Fruit fly (Drosophila melanogaster) whole organism, embryonic: ENCODE results near the gene sphe.

Experiments
- BEAF-32 ChIP-seq: fragments of 200-800 bp; sonication (Bioruptor generic); optimal IDR thresholded peaks from 3 replicates; lab custom pipeline; 2017; ENCODE audit warnings: missing biosample characterization, missing genetic modification characterization, mild to moderate bottlenecking, moderate library complexity, missing genetic modification reagents
- CG10274 ChIP-seq: fragments of 200-800 bp; sonication (Bioruptor generic); optimal IDR thresholded peaks from 3 replicates; lab custom pipeline; 2017; ENCODE audit warnings: missing biosample characterization, mild to moderate bottlenecking, missing genetic modification characterization
- CG10979 ChIP-seq: fragments of 200-800 bp; sonication (Bioruptor generic); optimal IDR thresholded peaks from 2 replicates; lab custom pipeline; 2018; ENCODE audit warnings: missing biosample characterization, mild to moderate bottlenecking, missing genetic modification characterization, moderate library complexity
- CG11696 ChIP-seq: fragments of 200-800 bp; sonication (Bioruptor generic); IDR thresholded peaks from 2 replicates; pipeline ENCODE4 v1.3.6; 2022; ENCODE audit warnings: missing biosample characterization, missing genetic modification characterization
- CG12155 ChIP-seq: fragments of 200-800 bp; sonication (Bioruptor generic); optimal IDR thresholded peaks from 3 replicates; lab custom pipeline; 2016; ENCODE audit warnings: missing biosample characterization, missing genetic modification characterization
- CG1233 ChIP-seq: fragments of 200-800 bp; sonication (Bioruptor generic); optimal IDR thresholded peaks from 4 replicates; lab custom pipeline; 2018; ENCODE audit warnings: missing biosample characterization, mild to moderate bottlenecking, missing genetic modification characterization
- CG12769 ChIP-seq: fragments of 200-800 bp; sonication (Bioruptor generic); optimal IDR thresholded peaks from 2 replicates; lab custom pipeline; 2019; ENCODE audit warnings: missing biosample characterization, mild to moderate bottlenecking, missing genetic modification characterization, moderate library complexity
- CG13123 ChIP-seq: fragments of 200-800 bp; sonication (Bioruptor generic); optimal IDR thresholded peaks from 2 replicates; lab custom pipeline; 2016; ENCODE audit warnings: missing biosample characterization, missing genetic modification characterization
- CG14965 ChIP-seq: fragments of 200-800 bp; sonication (Bioruptor generic); optimal IDR thresholded peaks from 2 replicates; lab custom pipeline; 2016; ENCODE audit warnings: missing biosample characterization, missing genetic modification characterization, borderline replicate concordance
- CG2889 ChIP-seq: fragments of 200-800 bp; sonication (Bioruptor generic); IDR thresholded peaks from 3 replicates; pipeline ENCODE4 v1.3.6; 2022; ENCODE audit warnings: missing biosample characterization, missing genetic modification characterization
- CG32532 ChIP-seq: fragments of 200-800 bp; sonication (Bioruptor generic); IDR thresholded peaks from 2 replicates; pipeline ENCODE4 v1.3.6; 2022; ENCODE audit warnings: missing biosample characterization, missing genetic modification characterization
- CG34376 ChIP-seq: fragments of 200-800 bp; sonication (Bioruptor generic); optimal IDR thresholded peaks from 2 replicates; lab custom pipeline; 2018; ENCODE audit warnings: missing biosample characterization, mild to moderate bottlenecking, missing genetic modification characterization
- CG4424 ChIP-seq: fragments of 200-800 bp; sonication (Bioruptor generic); optimal IDR thresholded peaks from 3 replicates; lab custom pipeline; 2016; ENCODE audit warnings: missing biosample characterization, missing genetic modification characterization
- CG4820 ChIP-seq: fragments of 200-800 bp; sonication (Bioruptor generic); optimal IDR thresholded peaks from 3 replicates; lab custom pipeline; 2016; ENCODE audit warnings: missing biosample characterization, missing genetic modification characterization
- ERR ChIP-seq: fragments of 200-800 bp; sonication (Bioruptor generic); optimal IDR thresholded peaks from 2 replicates; lab custom pipeline; 2016; ENCODE audit warnings: missing biosample characterization, missing genetic modification characterization
- GATAe ChIP-seq: fragments of 200-800 bp; sonication (Bioruptor generic); conservative IDR thresholded peaks from 2 replicates; pipeline ENCODE4 v1.3.6; 2022; ENCODE audit warnings: missing biosample characterization, missing genetic modification characterization
- HHEX ChIP-seq: fragments of 200-800 bp; sonication (Bioruptor generic); optimal IDR thresholded peaks from 3 replicates; lab custom pipeline; 2017; ENCODE audit warnings: missing biosample characterization, mild to moderate bottlenecking, missing genetic modification characterization, missing genetic modification reagents
- Myb ChIP-seq: fragments of 200-800 bp; sonication (Bioruptor generic); optimal IDR thresholded peaks from 2 replicates; lab custom pipeline; 2016; ENCODE audit warnings: missing biosample characterization, missing genetic modification characterization
- NC2α ChIP-seq: fragments of 200-800 bp; sonication (Bioruptor generic); optimal IDR thresholded peaks from 2 replicates; lab custom pipeline; 2016; ENCODE audit warnings: missing biosample characterization, missing genetic modification characterization
- NfI ChIP-seq: fragments of 200-800 bp; sonication (Bioruptor generic); optimal IDR thresholded peaks from 3 replicates; lab custom pipeline; 2018; ENCODE audit warnings: missing biosample characterization, mild to moderate bottlenecking, missing genetic modification characterization, moderate library complexity
- Oaz ChIP-seq: fragments of 200-800 bp; sonication (Bioruptor generic); IDR thresholded peaks from 2 replicates; pipeline ENCODE4 v1.3.6; 2022; ENCODE audit warnings: missing biosample characterization, missing genetic modification characterization
- Rx ChIP-seq: fragments of 200-800 bp; sonication (Bioruptor generic); IDR thresholded peaks from 2 replicates; pipeline ENCODE4 v1.3.6; 2022; ENCODE audit warnings: missing biosample characterization, missing genetic modification characterization
- Stat92E ChIP-seq, 3 experiments: fragments of >200 bp in 2 of 3; fragments of 200-800 bp in 1 of 3; sonication (Bioruptor generic) in 1 of 3; optimal IDR thresholded peaks; 2 replicates each; lab custom pipeline; 2017 to 2019; ENCODE audit warnings: missing biosample characterization in 3 of 3, missing genetic modification characterization in 3 of 3, mild to moderate bottlenecking in 1 of 3, moderate library complexity in 1 of 3
- Tbp ChIP-seq: fragments of >200 bp; optimal IDR thresholded peaks from 2 replicates; lab custom pipeline; 2018; ENCODE audit warnings: missing biosample characterization, missing genetic modification characterization
- ac ChIP-seq: fragments of 200-800 bp; sonication (Bioruptor generic); optimal IDR thresholded peaks from 3 replicates; lab custom pipeline; 2017; ENCODE audit warnings: missing biosample characterization, mild to moderate bottlenecking, missing genetic modification characterization
- ash1 ChIP-seq: fragments of 200-800 bp; sonication (Bioruptor generic); optimal IDR thresholded peaks from 2 replicates; lab custom pipeline; 2018; ENCODE audit warnings: missing biosample characterization, mild to moderate bottlenecking, missing genetic modification characterization
- croc ChIP-seq: fragments of 200-800 bp; sonication (Bioruptor generic); conservative IDR thresholded peaks from 3 replicates; pipeline ENCODE4 v1.3.6; 2022; ENCODE audit warnings: missing biosample characterization, missing genetic modification characterization
- dati ChIP-seq: fragments of 200-800 bp; sonication (Bioruptor generic); IDR thresholded peaks from 2 replicates; pipeline ENCODE4 v1.3.6; 2022; ENCODE audit warnings: missing biosample characterization, missing genetic modification characterization
- disco-r ChIP-seq: fragments of 200-800 bp; sonication (Bioruptor generic); optimal IDR thresholded peaks from 2 replicates; lab custom pipeline; 2016; ENCODE audit warnings: missing biosample characterization, missing genetic modification characterization
- exex ChIP-seq: fragments of 200-800 bp; sonication (Bioruptor generic); optimal IDR thresholded peaks from 4 replicates; lab custom pipeline; 2018; ENCODE audit warnings: missing biosample characterization, mild to moderate bottlenecking, missing genetic modification characterization, moderate library complexity
- eyg ChIP-seq: fragments of 200-800 bp; sonication (Bioruptor generic); optimal IDR thresholded peaks from 3 replicates; lab custom pipeline; 2016; ENCODE audit warnings: missing biosample characterization, missing genetic modification characterization
- fd64A ChIP-seq: fragments of 200-800 bp; sonication (Bioruptor generic); optimal IDR thresholded peaks from 3 replicates; lab custom pipeline; 2018; ENCODE audit warnings: missing biosample characterization, mild to moderate bottlenecking, missing genetic modification characterization
- fd96Cb ChIP-seq: fragments of 200-800 bp; sonication (Bioruptor generic); optimal IDR thresholded peaks from 2 replicates; lab custom pipeline; 2018; ENCODE audit warnings: missing biosample characterization, mild to moderate bottlenecking, missing genetic modification characterization, moderate library complexity
- gcm2 ChIP-seq: fragments of 200-800 bp; sonication (Bioruptor generic); optimal IDR thresholded peaks from 2 replicates; lab custom pipeline; 2016; ENCODE audit warnings: missing biosample characterization, missing genetic modification characterization
- grn ChIP-seq: fragments of 200-800 bp; sonication (Bioruptor generic); optimal IDR thresholded peaks from 3 replicates; lab custom pipeline; 2017; ENCODE audit warnings: missing biosample characterization, missing genetic modification characterization
- lbe ChIP-seq: fragments of 200-800 bp; sonication (Bioruptor generic); optimal IDR thresholded peaks from 2 replicates; lab custom pipeline; 2016; ENCODE audit warnings: missing biosample characterization, mild to moderate bottlenecking, missing genetic modification characterization
- maf-S ChIP-seq: fragments of 200-800 bp; sonication (Bioruptor generic); optimal IDR thresholded peaks from 2 replicates; lab custom pipeline; 2016; ENCODE audit warnings: missing biosample characterization, missing genetic modification characterization
- peb ChIP-seq: fragments of 200-800 bp; sonication (Bioruptor generic); IDR thresholded peaks from 2 replicates; pipeline ENCODE4 v1.3.6; 2022; ENCODE audit warnings: missing biosample characterization, missing genetic modification characterization
- sd ChIP-seq: fragments of 200-800 bp; sonication (Bioruptor generic); optimal IDR thresholded peaks from 3 replicates; lab custom pipeline; 2018; ENCODE audit warnings: missing biosample characterization, mild to moderate bottlenecking, missing genetic modification characterization, moderate library complexity
- shn ChIP-seq: fragments of 200-800 bp; sonication (Bioruptor generic); optimal IDR thresholded peaks from 3 replicates; lab custom pipeline; 2016; ENCODE audit warnings: missing biosample characterization, missing genetic modification characterization
- ssp ChIP-seq: fragments of 200-800 bp; sonication (Bioruptor generic); IDR thresholded peaks from 2 replicates; pipeline ENCODE4 v1.3.6; 2022; ENCODE audit warnings: missing biosample characterization, missing genetic modification characterization
- stwl ChIP-seq: fragments of 200-800 bp; sonication (Bioruptor generic); optimal IDR thresholded peaks from 3 replicates; lab custom pipeline; 2018; ENCODE audit warnings: missing biosample characterization, mild to moderate bottlenecking, missing genetic modification characterization, moderate library complexity
- sug ChIP-seq: fragments of 200-800 bp; optimal IDR thresholded peaks from 2 replicates; lab custom pipeline; 2019; ENCODE audit warnings: missing biosample characterization, mild to moderate bottlenecking, missing genetic modification characterization, moderate library complexity
- tin ChIP-seq: fragments of 200-800 bp; sonication (Bioruptor generic); optimal IDR thresholded peaks from 3 replicates; lab custom pipeline; 2016; ENCODE audit warnings: missing biosample characterization, missing genetic modification characterization

sphe gene

DNA sequence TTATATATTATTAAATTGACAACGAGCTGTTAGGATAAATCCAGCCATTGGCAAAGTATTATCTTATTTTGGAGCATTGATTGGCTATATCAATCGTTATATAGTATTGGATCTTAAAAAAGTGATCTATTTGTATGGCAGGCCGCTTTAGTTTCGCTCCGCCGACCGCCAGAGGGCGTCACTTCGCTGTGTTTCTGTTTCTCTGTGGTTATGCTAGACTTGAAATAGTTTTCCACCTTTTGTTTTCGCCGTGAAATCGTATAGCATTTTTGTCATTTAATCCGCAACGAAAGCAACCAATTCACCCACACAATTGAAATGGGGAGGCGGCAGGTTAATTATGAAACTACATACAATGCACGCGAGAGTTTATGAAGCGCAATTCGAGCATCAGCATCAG lies 45.1 kb upstream of the sphe start (continued):
- TF ChIP-seq eyg (GFP tag; lab: Kevin White, UChicago): no peak
- TF ChIP-seq Tbp (GFP tag; lab: Kevin White, UChicago): no peak
- TF ChIP-seq peb (GFP tag; lab: Robert Waterston, UW): no peak
- TF ChIP-seq exex (tag; lab: Kevin White, UChicago): no peak
- no peak for TF ChIP-seq disco-r (GFP tag; lab: Kevin White, UChicago)
- peak; percentile 8 for TF ChIP-seq stwl
- no peak for TF ChIP-seq ERR (GFP tag; lab: Kevin White, UChicago)
- TF ChIP-seq NfI (GFP tag; lab: Kevin White, UChicago): no peak
- TF ChIP-seq CG12769 (tag; lab: Kevin White, UChicago): no peak
- no peak for TF ChIP-seq ssp (GFP tag; lab: Robert Waterston, UW)
- peak; percentile 93 for TF ChIP-seq CG14965
- TF ChIP-seq CG32532 (GFP tag; lab: Robert Waterston, UW): peak; percentile 26; the same call in 1 of the 2 replicates
- TF ChIP-seq lbe (GFP tag; lab: Kevin White, UChicago): no peak
- TF ChIP-seq ash1 (GFP tag; lab: Kevin White, UChicago): no peak
- no peak for TF ChIP-seq ac (GFP tag; lab: Kevin White, UChicago)
- no peak for TF ChIP-seq maf-S (GFP tag; lab: Kevin White, UChicago)
- no peak for TF ChIP-seq CG1233 (GFP tag; lab: Kevin White, UChicago)
- TF ChIP-seq CG4424 (GFP tag; lab: Kevin White, UChicago): peak; percentile 34
- TF ChIP-seq croc: no peak
- TF ChIP-seq BEAF-32 (GFP tag; lab: Kevin White, UChicago): no peak
- no peak for TF ChIP-seq CG12155 (GFP tag; lab: Kevin White, UChicago)
- TF ChIP-seq tin (GFP tag; lab: Kevin White, UChicago): no peak
- TF ChIP-seq CG4820 (GFP tag; lab: Kevin White, UChicago): no peak
- TF ChIP-seq CG10979: peak; percentile 27
- no peak for TF ChIP-seq CG2889 (GFP tag; lab: Robert Waterston, UW)
- TF ChIP-seq, all 482 proteins: peak for 26

DNA sequence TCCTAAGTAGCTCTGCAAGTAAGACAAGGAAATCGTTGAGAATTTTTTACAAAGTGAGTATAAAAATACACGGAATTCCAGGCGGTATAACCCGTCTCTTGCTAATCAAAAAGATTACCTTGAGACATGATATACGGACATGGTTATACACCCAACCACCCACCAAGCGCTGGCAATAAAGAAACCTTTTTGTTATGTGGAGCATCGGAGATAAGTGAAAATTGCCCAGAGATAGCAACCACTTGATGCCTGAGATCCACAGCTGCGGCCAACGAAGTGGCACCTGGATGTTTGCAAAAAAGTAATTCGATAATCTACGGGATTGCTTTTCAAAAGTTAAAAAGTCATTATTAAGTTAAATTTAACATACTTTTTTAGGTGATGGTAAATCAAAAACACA lies 44.2 kb upstream of the sphe start:
- TF ChIP-seq CG11696 (peak; percentile 45; the same call in 1 of the 2 replicates), grn (GFP tag; lab: Kevin White, UChicago) (peak; percentile 28), CG34376 (GFP tag; lab: Kevin White, UChicago) (peak; percentile 16), fd64A (GFP tag; lab: Kevin White, UChicago) (no peak), dati (no peak), Oaz (GFP tag; lab: Robert Waterston, UW) (no peak), CG13123 (GFP tag; lab: Kevin White, UChicago) (no peak), HHEX (GFP tag; lab: Kevin White, UChicago) (no peak), Rx (GFP tag; lab: Robert Waterston, UW) (no peak), NfI (GFP tag; lab: Kevin White, UChicago) (no peak), gcm2 (GFP tag; lab: Kevin White, UChicago) (no peak), sug (peak; percentile 85), sd (tag; lab: Kevin White, UChicago) (peak; percentile 48), fd96Cb (tag; lab: Kevin White, UChicago) (no peak), NC2α (GFP tag; lab: Kevin White, UChicago) (no peak), Myb (no peak), Stat92E (GFP tag; optimal IDR thresholded peaks at IDR 0.05; lab: Kevin White, UChicago) (no peak), exex (tag; lab: Kevin White, UChicago) (peak; percentile 64), GATAe (GFP tag; lab: Robert Waterston, UW) (0 out of 2 replicates have a peak, but pooled peaks have one; percentile 18), shn (GFP tag; lab: Kevin White, UChicago) (no peak), CG10274 (GFP tag; lab: Kevin White, UChicago) (no peak)
